Fruit fly (Drosophila melanogaster): ENCODE measurements around the gene CG14346.

Gene CG14346

dm6 chr2L:1418129-1418746 is 50.4 kb downstream of the CG14346 start:
- TF ChIP-seq tai (GFP tag; optimal IDR thresholded peaks at IDR 0.05): no peak
- no peak for TF ChIP-seq h (GFP tag; optimal IDR thresholded peaks at IDR 0.05)
- TF ChIP-seq Dfd (GFP tag; optimal IDR thresholded peaks at IDR 0.05): no peak
- TF ChIP-seq Hr83 (GFP tag; optimal IDR thresholded peaks at IDR 0.05; ENCODE audit: poor library complexity, severe bottlenecking): no peak
- no peak for TF ChIP-seq fru (GFP tag; optimal IDR thresholded peaks at IDR 0.05)
- no peak for TF ChIP-seq Hnf4 (GFP tag; optimal IDR thresholded peaks at IDR 0.05)
- no peak for TF ChIP-seq sage (GFP tag; optimal IDR thresholded peaks at IDR 0.05)
- TF ChIP-seq Abd-B (GFP tag; optimal IDR thresholded peaks at IDR 0.05): no peak

Measured in whole organism, wandering third instar larva.